Fruit fly (Drosophila melanogaster) whole organism, adult: ENCODE data around the gene Vti1b.

Experiments
- CG11617 ChIP-seq: fragments of 200-800 bp; sonication (Bioruptor generic); optimal IDR thresholded peaks from 2 replicates; lab custom pipeline; 2017; ENCODE audit warnings: mild to moderate bottlenecking, missing biosample characterization, missing genetic modification reagents, missing genetic modification characterization
- CG12768 ChIP-seq: fragments of 200-800 bp; sonication (Bioruptor generic); optimal IDR thresholded peaks from 2 replicates; lab custom pipeline; 2017; ENCODE audit warnings: missing biosample characterization, missing genetic modification characterization, mild to moderate bottlenecking, moderate library complexity, missing genetic modification reagents
- CG14711 ChIP-seq: fragments of 200-800 bp; sonication (Bioruptor generic); optimal IDR thresholded peaks from 2 replicates; lab custom pipeline; 2018; ENCODE audit warnings: missing biosample characterization, mild to moderate bottlenecking, missing genetic modification characterization, moderate library complexity
- CG1620 ChIP-seq: fragments of 200-800 bp; sonication (Bioruptor generic); optimal IDR thresholded peaks from 2 replicates; lab custom pipeline; 2016; ENCODE audit warnings: missing biosample characterization, missing genetic modification characterization
- CG33017 ChIP-seq: fragments of 200-800 bp; sonication (Bioruptor generic); optimal IDR thresholded peaks from 2 replicates; lab custom pipeline; 2018; ENCODE audit warnings: missing biosample characterization, mild to moderate bottlenecking, missing genetic modification characterization, moderate library complexity
- CG5204 ChIP-seq: fragments of 200-800 bp; sonication (Bioruptor generic); optimal IDR thresholded peaks from 2 replicates; lab custom pipeline; 2016; ENCODE audit warnings: missing biosample characterization, missing genetic modification characterization
- CG7045 ChIP-seq: fragments of 200-800 bp; sonication (Bioruptor generic); optimal IDR thresholded peaks from 2 replicates; lab custom pipeline; 2017; ENCODE audit warnings: missing biosample characterization, mild to moderate bottlenecking, missing genetic modification characterization
- CG7101 ChIP-seq: fragments of 200-800 bp; sonication (Bioruptor generic); optimal IDR thresholded peaks from 2 replicates; lab custom pipeline; 2018; ENCODE audit warnings: missing biosample characterization, mild to moderate bottlenecking, missing genetic modification characterization, moderate library complexity
- Clk ChIP-seq: fragments of 200-800 bp; sonication (Bioruptor generic); optimal IDR thresholded peaks from 2 replicates; lab custom pipeline; 2017; ENCODE audit warnings: missing biosample characterization, missing genetic modification characterization
- Crg-1 ChIP-seq: fragments of 200-800 bp; sonication (Bioruptor generic); optimal IDR thresholded peaks from 2 replicates; lab custom pipeline; 2016; ENCODE audit warnings: missing biosample characterization, missing genetic modification characterization
- Hr96 ChIP-seq: fragments of 200-800 bp; sonication (Bioruptor generic); optimal IDR thresholded peaks from 2 replicates; lab custom pipeline; 2016; ENCODE audit warnings: missing biosample characterization, missing genetic modification characterization
- Mnt ChIP-seq: fragments of 200-800 bp; sonication (Bioruptor generic); optimal IDR thresholded peaks from 2 replicates; lab custom pipeline; 2016; ENCODE audit warnings: missing biosample characterization, mild to moderate bottlenecking, missing genetic modification characterization
- bab1 ChIP-seq: fragments of 200-800 bp; sonication (Bioruptor generic); optimal IDR thresholded peaks from 3 replicates; lab custom pipeline; 2019; ENCODE audit warnings: missing biosample characterization, mild to moderate bottlenecking, missing genetic modification characterization, moderate library complexity
- cic ChIP-seq: fragments of 200-800 bp; sonication (Bioruptor generic); optimal IDR thresholded peaks from 2 replicates; lab custom pipeline; 2017; ENCODE audit warnings: missing biosample characterization, mild to moderate bottlenecking, missing genetic modification characterization, moderate library complexity
- cnc ChIP-seq, 2 experiments: fragments of >200 bp; optimal IDR thresholded peaks; 2 replicates each; lab custom pipeline; 2017
- kay ChIP-seq: fragments of 200-800 bp; sonication (Bioruptor generic); peaks from one replicate; lab custom pipeline; 2016; ENCODE audit warnings: missing biosample characterization, missing genetic modification characterization, borderline replicate concordance
- ovo ChIP-seq: fragments of 200-800 bp; sonication (Bioruptor generic); optimal IDR thresholded peaks from 2 replicates; lab custom pipeline; 2016; ENCODE audit warnings: missing biosample characterization, missing genetic modification characterization
- pad ChIP-seq: fragments of 200-800 bp; sonication (Bioruptor generic); optimal IDR thresholded peaks from 3 replicates; lab custom pipeline; 2017; ENCODE audit warnings: missing biosample characterization, missing genetic modification characterization, mild to moderate bottlenecking, moderate library complexity, missing genetic modification reagents
- tj ChIP-seq: fragments of 200-800 bp; sonication (Bioruptor generic); optimal IDR thresholded peaks from 3 replicates; lab custom pipeline; 2017; ENCODE audit warnings: missing biosample characterization, mild to moderate bottlenecking, missing genetic modification characterization, moderate library complexity
- toe ChIP-seq: fragments of 200-800 bp; sonication (Bioruptor generic); optimal IDR thresholded peaks from 2 replicates; lab custom pipeline; 2016; ENCODE audit warnings: missing biosample characterization, missing genetic modification characterization

Gene Vti1b

DNA sequence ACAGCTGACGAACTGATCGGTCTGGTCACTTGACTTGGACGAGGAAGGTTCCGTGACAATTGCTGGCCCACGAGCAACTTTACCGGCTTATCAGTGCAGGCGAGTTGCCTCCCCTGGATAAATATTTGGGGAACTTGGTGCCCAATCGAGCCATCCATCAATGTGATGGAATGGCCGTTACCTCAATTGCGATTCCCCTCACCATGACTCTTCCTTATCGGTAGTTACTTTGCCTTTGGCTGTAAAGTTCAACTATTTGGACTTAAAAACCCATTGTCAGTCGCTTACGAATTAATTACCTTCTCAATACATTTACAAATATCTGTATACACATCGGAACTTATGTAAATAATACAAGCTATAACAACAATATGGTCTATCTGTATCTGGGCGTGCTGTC lies 7.0 kb upstream of the Vti1b start, which contains the start of gene Vha100-4:
Gene Vha100-4 (minus strand): TSS at position 16 of the 400 bp plus-strand sequence.
- no peak for TF ChIP-seq CG5204 (GFP tag; lab: Kevin White, UChicago)
- no peak for TF ChIP-seq Hr96 (GFP tag; lab: Kevin White, UChicago)
- TF ChIP-seq CG33017 (tag; lab: Kevin White, UChicago) = no peak
- TF ChIP-seq Mnt (GFP tag; lab: Kevin White, UChicago) = peak; percentile 15

DNA sequence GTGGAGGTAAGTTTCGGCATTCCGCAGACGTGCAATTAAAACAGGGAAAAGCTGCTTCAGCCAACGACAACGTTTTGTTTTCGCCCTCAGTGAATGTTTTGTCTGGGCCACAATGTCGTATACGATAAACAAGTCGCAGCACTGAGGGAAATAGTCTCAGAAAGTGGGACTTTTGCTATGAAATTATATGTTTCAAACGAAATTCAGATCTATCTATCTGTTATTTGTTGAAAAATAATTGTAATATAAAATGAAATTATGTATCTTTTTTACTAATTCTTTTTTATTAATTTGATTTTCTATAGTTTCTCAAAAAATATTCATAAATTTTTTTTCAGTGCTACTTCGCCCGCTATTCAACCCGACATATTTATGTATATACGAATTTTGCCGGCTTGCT lies 3.4 kb upstream of the Vti1b start:
- TF ChIP-seq CG7045 (GFP tag; lab: Kevin White, UChicago) = no peak
- TF ChIP-seq toe = peak; percentile 33
- TF ChIP-seq tj (GFP tag; lab: Kevin White, UChicago) = peak; percentile 32
- peak; percentile 76 for TF ChIP-seq CG11617
- peak; percentile 32 for TF ChIP-seq bab1 (GFP tag; lab: Kevin White, UChicago)
- TF ChIP-seq Mnt (GFP tag; lab: Kevin White, UChicago) = peak; percentile 14
- peak; percentile 71 for TF ChIP-seq CG7101 (tag; lab: Kevin White, UChicago)
- no peak for TF ChIP-seq Crg-1
- peak; percentile 1 for TF ChIP-seq cic (GFP tag; lab: Kevin White, UChicago)
- peak; percentile 3 for TF ChIP-seq CG14711 (tag; lab: Kevin White, UChicago)
- TF ChIP-seq CG33017 (tag; lab: Kevin White, UChicago) = peak; percentile 37

DNA sequence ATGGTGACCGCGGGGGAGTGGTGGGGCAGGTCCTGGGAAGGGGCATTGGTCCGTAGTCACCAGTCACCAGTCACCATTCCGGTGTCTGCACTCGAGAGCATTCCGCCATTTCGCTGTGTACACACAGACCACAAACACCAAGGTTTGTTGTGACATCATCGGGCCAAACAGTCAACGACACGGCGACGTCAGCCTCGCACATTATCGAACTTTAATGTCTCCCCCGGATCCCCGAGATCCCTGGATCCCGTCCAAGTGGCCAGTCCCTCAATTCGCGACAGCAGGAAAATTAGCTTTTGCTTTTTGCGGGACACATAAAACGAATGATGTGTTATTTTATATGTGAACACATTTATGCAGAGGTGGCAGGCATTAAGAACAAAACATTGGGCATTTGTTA lies 1.9 kb upstream of the Vti1b start:
- TF ChIP-seq CG12768 (GFP tag; lab: Kevin White, UChicago) = no peak
- no peak for TF ChIP-seq CG14711 (tag; lab: Kevin White, UChicago)
- TF ChIP-seq bab1 (GFP tag; lab: Kevin White, UChicago) = no peak
- no peak for TF ChIP-seq cnc (optimal IDR thresholded peaks at IDR 0.05; lab: Kevin White, UChicago)
- TF ChIP-seq CG7101 (tag; lab: Kevin White, UChicago) = no peak
- no peak for TF ChIP-seq cic (GFP tag; lab: Kevin White, UChicago)
- TF ChIP-seq CG7045 (GFP tag; lab: Kevin White, UChicago) = no peak
- no peak for TF ChIP-seq CG11617
- no peak for TF ChIP-seq Mnt (GFP tag; lab: Kevin White, UChicago)
- TF ChIP-seq CG33017 (tag; lab: Kevin White, UChicago) = no peak
- TF ChIP-seq pad = no peak
- no peak for TF ChIP-seq Crg-1
- no peak for TF ChIP-seq Clk (GFP tag; lab: Kevin White, UChicago)

DNA sequence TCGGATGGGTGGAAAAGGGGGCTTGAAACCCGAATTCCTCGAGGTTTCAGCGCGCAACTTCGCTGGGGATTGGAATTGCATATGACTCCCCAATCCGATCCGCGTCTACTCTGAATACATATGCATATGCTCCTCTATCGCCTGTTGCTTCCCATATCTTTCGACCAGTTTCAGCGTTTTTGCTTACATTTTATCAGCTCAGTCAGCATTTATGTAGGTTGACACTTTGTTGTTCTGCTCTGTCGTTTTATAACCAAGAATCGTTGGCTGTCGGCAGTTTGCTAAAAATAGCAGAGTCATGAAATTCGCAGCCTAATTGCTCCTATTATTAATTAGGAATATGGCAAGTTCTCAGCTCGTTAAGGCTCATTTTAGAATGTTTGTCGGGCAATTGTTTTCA lies 1.1 kb upstream of the Vti1b start:
- TF ChIP-seq CG1620 (GFP tag; lab: Kevin White, UChicago) (no peak), tj (GFP tag; lab: Kevin White, UChicago) (peak; percentile 100)

DNA sequence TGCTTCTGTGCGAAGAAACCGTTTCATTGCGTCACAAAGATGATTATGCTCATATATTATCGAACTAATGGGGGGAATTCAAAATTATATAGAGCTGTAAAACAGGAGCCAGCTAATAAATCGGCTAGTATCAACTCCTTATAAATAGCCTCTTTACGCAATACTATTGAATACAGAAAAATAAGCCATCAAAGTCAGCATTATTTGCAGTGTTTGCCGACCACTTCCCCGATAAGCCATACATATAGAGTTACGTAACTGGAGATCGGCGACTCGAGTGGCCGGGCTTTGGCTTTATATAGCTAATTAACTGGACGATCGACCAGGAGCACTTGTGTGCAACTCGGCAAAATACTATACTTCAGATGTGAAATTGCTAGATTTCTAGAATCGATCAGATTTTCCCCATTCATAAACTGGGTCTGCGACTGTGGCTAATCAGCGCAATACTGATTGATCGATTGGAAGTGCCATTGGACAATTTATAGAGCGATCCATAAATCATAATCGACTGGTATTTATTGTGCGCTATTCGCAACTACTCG lies 1.1 kb downstream of the Vti1b start:
- TF ChIP-seq CG5204 (GFP tag; lab: Kevin White, UChicago) (no peak), Crg-1 (no peak), Mnt (GFP tag; lab: Kevin White, UChicago) (no peak), cic (GFP tag; lab: Kevin White, UChicago) (peak; percentile 91), kay (GFP tag; lab: Kevin White, UChicago) (no peak), toe (no peak), CG12768 (GFP tag; lab: Kevin White, UChicago) (no peak), CG14711 (tag; lab: Kevin White, UChicago) (no peak), Hr96 (GFP tag; lab: Kevin White, UChicago) (no peak), CG1620 (GFP tag; lab: Kevin White, UChicago) (no peak), tj (GFP tag; lab: Kevin White, UChicago) (peak; percentile 67), ovo (no peak), CG33017 (tag; lab: Kevin White, UChicago) (no peak), pad (peak; percentile 19)

DNA sequence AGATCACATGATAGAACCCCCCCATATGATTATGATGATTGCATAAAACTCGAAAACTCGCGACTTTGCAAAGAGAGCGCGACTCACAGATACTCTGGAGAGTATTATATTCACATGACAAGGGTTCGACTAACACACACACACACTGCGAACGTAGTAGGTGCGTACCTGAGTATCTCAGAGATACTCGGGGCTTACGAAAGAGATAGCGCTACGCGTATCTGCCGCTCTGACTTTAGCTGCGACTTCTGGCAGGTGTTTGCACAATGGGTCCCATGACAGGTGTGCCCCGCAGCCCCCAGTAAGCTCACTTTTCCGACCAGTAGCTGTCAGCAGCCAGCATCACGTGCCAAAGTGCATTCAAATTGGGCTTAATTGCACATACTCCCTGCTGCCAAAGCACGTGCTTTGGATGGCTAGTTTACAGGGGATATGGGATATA lies 1.7 kb downstream of the Vti1b start:
- TF ChIP-seq Mnt (GFP tag; lab: Kevin White, UChicago) = peak; percentile 8
- TF ChIP-seq toe = no peak
- no peak for TF ChIP-seq CG12768 (GFP tag; lab: Kevin White, UChicago)
- TF ChIP-seq CG1620 (GFP tag; lab: Kevin White, UChicago) = no peak
- TF ChIP-seq CG7045 (GFP tag; lab: Kevin White, UChicago) = no peak
- TF ChIP-seq tj (GFP tag; lab: Kevin White, UChicago) = peak; percentile 35

DNA sequence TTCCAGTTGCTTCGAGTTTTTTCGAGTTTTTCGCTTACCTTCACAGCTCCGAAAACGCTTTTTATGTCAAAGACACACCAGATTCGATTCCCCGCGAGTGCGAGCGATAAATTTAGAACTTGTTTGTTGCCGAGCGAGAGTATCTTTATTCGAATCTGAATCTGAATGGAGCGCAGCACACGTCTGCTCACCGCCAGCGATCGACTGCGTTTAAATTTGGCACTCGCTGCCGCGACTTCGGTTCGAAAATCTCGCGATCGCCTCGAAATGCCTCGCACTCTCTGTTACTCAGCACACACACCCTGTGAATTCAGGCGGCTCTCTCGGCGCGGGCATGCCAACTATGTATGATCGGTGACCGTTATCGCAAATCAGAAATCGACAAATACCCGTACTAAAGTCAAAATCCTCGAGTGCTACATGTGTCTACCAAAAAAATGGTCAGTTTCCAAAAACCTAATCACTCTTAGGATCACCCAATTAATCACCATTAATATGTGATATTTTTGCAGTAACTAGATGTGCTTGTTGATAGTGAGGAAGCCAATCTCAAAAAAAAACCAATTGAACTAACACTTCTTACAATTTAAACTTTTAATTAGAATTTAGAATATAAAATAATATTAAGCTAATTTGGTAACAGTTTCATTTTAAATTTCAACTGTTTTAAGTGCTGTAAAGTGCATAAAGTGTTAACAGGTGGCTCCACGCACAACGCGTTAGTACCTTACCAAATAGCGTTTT lies 2.3 kb downstream of the Vti1b start, which contains the start of gene Vha100-2:
Gene Vha100-2 (minus strand): TSS at position 216 of the 744 bp plus-strand sequence.
- TF ChIP-seq CG14711 (tag; lab: Kevin White, UChicago) = peak; percentile 29
- peak; percentile 17 for TF ChIP-seq tj (GFP tag; lab: Kevin White, UChicago)
- TF ChIP-seq CG7101 (tag; lab: Kevin White, UChicago) = peak; percentile 12
- no peak for TF ChIP-seq CG7045 (GFP tag; lab: Kevin White, UChicago)
- peak; percentile 56 for TF ChIP-seq pad
- peak; percentile 19 for TF ChIP-seq bab1 (GFP tag; lab: Kevin White, UChicago)
- TF ChIP-seq kay (GFP tag; lab: Kevin White, UChicago) = no peak
- no peak for TF ChIP-seq ovo
- no peak for TF ChIP-seq cnc (optimal IDR thresholded peaks at IDR 0.05; lab: Kevin White, UChicago)
- peak; percentile 51 for TF ChIP-seq cic (GFP tag; lab: Kevin White, UChicago)
- TF ChIP-seq Crg-1 = no peak
- TF ChIP-seq CG11617 = no peak
- peak; percentile 42 for TF ChIP-seq Mnt (GFP tag; lab: Kevin White, UChicago)
- TF ChIP-seq Hr96 (GFP tag; lab: Kevin White, UChicago) = peak; percentile 24
- peak; percentile 77 for TF ChIP-seq CG12768 (GFP tag; lab: Kevin White, UChicago)
- TF ChIP-seq toe = no peak
- no peak for TF ChIP-seq Clk (GFP tag; lab: Kevin White, UChicago)
- peak; percentile 22 for TF ChIP-seq CG5204 (GFP tag; lab: Kevin White, UChicago)
- TF ChIP-seq CG1620 (GFP tag; lab: Kevin White, UChicago) = peak; percentile 65
- TF ChIP-seq CG33017 (tag; lab: Kevin White, UChicago) = no peak
